Fruit fly (Drosophila melanogaster) Kc167 (cell line): ENCODE results near the gene CG15023.

Source experiments
- Myc ChIP-seq: fragments of >200 bp; optimal IDR thresholded peaks from 2 replicates; lab custom pipeline; 2017; ENCODE audit warnings: missing external identifiers
- Sin3A ChIP-seq: fragments of >200 bp; optimal IDR thresholded peaks from 2 replicates; lab custom pipeline; 2018; ENCODE audit warnings: missing external identifiers
- h ChIP-seq: fragments of >200 bp; optimal IDR thresholded peaks from 3 replicates; lab custom pipeline; 2018; ENCODE audit warnings: missing external identifiers
- insv ChIP-seq: fragments of >200 bp; optimal IDR thresholded peaks from 3 replicates; lab custom pipeline; 2018; ENCODE audit warnings: missing external identifiers
- psq ChIP-seq: fragments of >200 bp; optimal IDR thresholded peaks from 2 replicates; lab custom pipeline; 2017; ENCODE audit warnings: missing external identifiers
- ttk ChIP-seq: sonication (Bioruptor generic); optimal IDR thresholded peaks from 2 replicates; lab custom pipeline; 2017; ENCODE audit warnings: missing external identifiers

dm6 chr3L:4484623-4485022, 23.3 kb upstream of the CG15023 start:
- TF ChIP-seq Myc (lab: Kevin White, UChicago) (no peak), ttk (lab: Kevin White, UChicago) (no peak), insv (lab: Kevin White, UChicago) (no peak), psq (lab: Kevin White, UChicago) (no peak), Sin3A (no peak), h (no peak)
